Worm (Caenorhabditis elegans): ENCODE results near the gene Y73B6BL.270.

The Y73B6BL.270 gene

DNA sequence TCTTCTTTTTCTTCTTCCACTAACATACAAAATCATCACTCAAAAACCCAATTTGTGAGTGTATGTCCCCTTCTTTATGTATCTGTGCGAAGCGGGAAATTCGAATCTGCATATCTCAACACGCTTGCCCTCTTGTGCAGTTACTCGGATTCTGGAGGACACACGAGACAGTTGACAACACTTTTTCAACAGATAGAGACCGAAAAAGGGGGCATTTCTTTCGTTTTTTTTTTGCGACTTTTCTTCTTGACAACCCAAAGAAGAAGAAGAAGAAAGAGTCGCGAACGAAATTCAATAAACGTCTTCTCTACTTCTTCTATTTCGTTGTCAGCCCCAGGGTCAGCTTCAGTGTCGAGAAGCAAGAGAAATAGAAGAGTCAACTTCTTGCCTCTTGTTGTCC is 887 bp downstream of the Y73B6BL.270 start:
- TF ChIP-seq sem-4 (tag; optimal IDR thresholded peaks at IDR 0.05) (no peak), R02D3.7 (tag; optimal IDR thresholded peaks at IDR 0.05) (no peak), zag-1 (tag; optimal IDR thresholded peaks at IDR 0.05) (peak; percentile 5), egl-27 (tag; optimal IDR thresholded peaks at IDR 0.05) (no peak), dmd-4 (tag; optimal IDR thresholded peaks at IDR 0.05) (no peak), ceh-82 (tag; optimal IDR thresholded peaks at IDR 0.05) (no peak), nhr-21 (tag; optimal IDR thresholded peaks at IDR 0.05) (no peak), aly-2 (tag; optimal IDR thresholded peaks at IDR 0.05) (no peak)

ce11 chrIV:6369489-6369888 is 4.3 kb downstream of the Y73B6BL.270 start:
- TF ChIP-seq nhr-23 (tag; optimal IDR thresholded peaks at IDR 0.05) (no peak), dmd-4 (tag; optimal IDR thresholded peaks at IDR 0.05) (no peak), unc-39 (tag; optimal IDR thresholded peaks at IDR 0.05) (no peak), nhr-25 (tag; optimal IDR thresholded peaks at IDR 0.05) (peak; percentile 43), sma-9 (GFP tag; optimal IDR thresholded peaks at IDR 0.05) (peak; percentile 7), sma-9 (tag; optimal IDR thresholded peaks at IDR 0.05) (no peak), ceh-82 (tag; optimal IDR thresholded peaks at IDR 0.05) (no peak), gmeb-1 (tag; optimal IDR thresholded peaks at IDR 0.05) (peak; percentile 82), C34F6.9 (tag; optimal IDR thresholded peaks at IDR 0.05) (no peak), nhr-6 (tag; optimal IDR thresholded peaks at IDR 0.05) (no peak), nhr-77 (tag; optimal IDR thresholded peaks at IDR 0.05) (no peak), unc-55 (GFP tag; optimal IDR thresholded peaks at IDR 0.05) (peak; percentile 26), F13H6.1 (tag; optimal IDR thresholded peaks at IDR 0.05) (no peak), sem-4 (tag; optimal IDR thresholded peaks at IDR 0.05) (no peak), skn-1 (tag; optimal IDR thresholded peaks at IDR 0.05) (no peak), lsy-2 (tag; optimal IDR thresholded peaks at IDR 0.05) (peak in 1 of 2 experiments; percentile 48), nhr-21 (tag; optimal IDR thresholded peaks at IDR 0.05) (no peak), lin-11 (tag; optimal IDR thresholded peaks at IDR 0.05) (no peak), lin-39 (tag; optimal IDR thresholded peaks at IDR 0.05) (no peak), snpc-4 (tag; optimal IDR thresholded peaks at IDR 0.05) (no peak), sma-3 (GFP tag; optimal IDR thresholded peaks at IDR 0.05) (peak; percentile 37), crh-2 (tag; optimal IDR thresholded peaks at IDR 0.05) (peak; percentile 0), ZK546.5 (tag; optimal IDR thresholded peaks at IDR 0.05) (no peak), ztf-4 (tag; optimal IDR thresholded peaks at IDR 0.05) (no peak), nhr-237 (tag; optimal IDR thresholded peaks at IDR 0.05) (no peak), egl-27 (tag; optimal IDR thresholded peaks at IDR 0.05) (no peak), aly-2 (tag; optimal IDR thresholded peaks at IDR 0.05) (no peak), nhr-12 (tag; optimal IDR thresholded peaks at IDR 0.05) (no peak), lin-13 (GFP tag; optimal IDR thresholded peaks at IDR 0.05) (no peak), Y55F3AM.14 (GFP tag; optimal IDR thresholded peaks at IDR 0.05) (no peak)

ce11 chrIV:6372267-6372666 is 7.1 kb downstream of the Y73B6BL.270 start:
- TF ChIP-seq nhr-11 (tag; optimal IDR thresholded peaks at IDR 0.05) (no peak), nhr-6 (tag; optimal IDR thresholded peaks at IDR 0.05) (no peak), elt-3 (tag; optimal IDR thresholded peaks at IDR 0.05) (no peak), sma-9 (GFP tag; optimal IDR thresholded peaks at IDR 0.05) (no peak), sma-9 (tag; optimal IDR thresholded peaks at IDR 0.05) (no peak)

- TF ChIP-seq lin-11 (tag; optimal IDR thresholded peaks at IDR 0.05) (no peak), lsy-2 (tag; optimal IDR thresholded peaks at IDR 0.05) (no peak), fos-1 (tag; optimal IDR thresholded peaks at IDR 0.05) (no peak), elt-1 (tag; optimal IDR thresholded peaks at IDR 0.05) (no peak)
Measured at ce11 chrIV:6372993-6373392, 7.8 kb downstream of the Y73B6BL.270 start, which contains the start of gene smg-3. Gene smg-3 (minus strand): TSS chrIV:6373093.

DNA sequence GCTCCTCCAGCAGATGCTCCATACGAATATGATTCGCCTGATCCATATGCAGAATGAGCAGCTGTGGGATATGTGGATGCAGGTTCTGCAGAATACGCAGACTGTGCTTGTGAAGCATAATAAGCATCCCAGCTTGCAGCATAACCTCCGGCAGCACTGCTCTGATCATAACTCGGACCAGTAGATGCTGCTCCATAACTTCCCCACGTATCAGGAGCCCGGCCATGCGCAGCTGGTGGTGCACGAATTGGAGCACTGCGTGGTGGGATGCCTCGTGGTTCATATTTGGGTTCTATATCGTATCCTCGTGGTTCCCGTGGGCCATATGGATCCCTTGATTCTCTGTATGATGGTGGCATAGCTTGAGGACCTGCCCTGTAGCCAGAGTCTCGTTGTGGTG is 8.6 kb downstream of the Y73B6BL.270 start:
- TF ChIP-seq nhr-77 (tag; optimal IDR thresholded peaks at IDR 0.05): no peak
- TF ChIP-seq snpc-4 (tag; optimal IDR thresholded peaks at IDR 0.05): no peak
- TF ChIP-seq nhr-25 (tag; optimal IDR thresholded peaks at IDR 0.05): no peak
- TF ChIP-seq nhr-6 (tag; optimal IDR thresholded peaks at IDR 0.05): no peak
- no peak for TF ChIP-seq ceh-82 (tag; optimal IDR thresholded peaks at IDR 0.05)
- TF ChIP-seq ztf-4 (tag; optimal IDR thresholded peaks at IDR 0.05): no peak
- TF ChIP-seq dmd-4 (tag; optimal IDR thresholded peaks at IDR 0.05): no peak
- no peak for TF ChIP-seq alr-1 (tag; optimal IDR thresholded peaks at IDR 0.05)
- TF ChIP-seq gmeb-1 (tag; optimal IDR thresholded peaks at IDR 0.05): no peak
- no peak for TF ChIP-seq peb-1 (tag; optimal IDR thresholded peaks at IDR 0.05)
- TF ChIP-seq lin-39 (tag; optimal IDR thresholded peaks at IDR 0.05): no peak
- no peak for TF ChIP-seq nhr-21 (tag; optimal IDR thresholded peaks at IDR 0.05)
- no peak for TF ChIP-seq nhr-10 (tag; optimal IDR thresholded peaks at IDR 0.05)
- TF ChIP-seq lin-11 (tag; optimal IDR thresholded peaks at IDR 0.05): no peak
- TF ChIP-seq ceh-16 (tag; optimal IDR thresholded peaks at IDR 0.05): no peak

Measured in whole organism, L2 larva.